Fruit fly (Drosophila melanogaster) whole organism, embryonic: ENCODE data around the gene MED14.

ENCODE experiments used
- CG1603 ChIP-seq: fragments of 200-800 bp; sonication (Bioruptor generic); optimal IDR thresholded peaks from 2 replicates; lab custom pipeline; 2019; ENCODE audit warnings: missing biosample characterization, mild to moderate bottlenecking, missing genetic modification characterization, moderate library complexity
- HmgD ChIP-seq: fragments of 200-800 bp; sonication (Bioruptor generic); optimal IDR thresholded peaks from 3 replicates; lab custom pipeline; 2016; ENCODE audit warnings: missing biosample characterization, missing genetic modification characterization
- NFAT ChIP-seq: fragments of 200-800 bp; sonication (Bioruptor generic); IDR thresholded peaks from 2 replicates; pipeline ENCODE4 v1.3.6; 2022; ENCODE audit warnings: missing biosample characterization, missing genetic modification characterization
- Sin3A ChIP-seq: fragments of >200 bp; optimal IDR thresholded peaks from 2 replicates; lab custom pipeline; 2018

- TF ChIP-seq Sin3A (lab: Kevin White, UChicago) (no peak), NFAT (no peak), CG1603 (no peak), HmgD (GFP tag; lab: Kevin White, UChicago) (no peak)
Observed at dm6 chr3L:572940-573339, 20.1 kb upstream of the MED14 start.
